Worm (Caenorhabditis elegans) whole organism, L3 larva: ENCODE measurements around the gene K07B1.4.
A peak's percentile ranks its signal among the peaks of the same experiment; 100 is the strongest.

Experiments used
- R02D3.7 ChIP-seq: fragments of 150-350 bp; optimal IDR thresholded peaks from 2 replicates; lab custom pipeline; 2014; ENCODE audit warnings: missing biosample characterization, missing genetic modification characterization
- ZK546.5 ChIP-seq: sonication (generic microtip); optimal IDR thresholded peaks from 2 replicates; lab custom pipeline; 2017; ENCODE audit warnings: missing biosample characterization, missing genetic modification characterization
- aly-2 ChIP-seq: fragments of 150-350 bp; optimal IDR thresholded peaks from 2 replicates; lab custom pipeline; 2014; ENCODE audit warnings: missing biosample characterization, missing genetic modification characterization
- ama-1 ChIP-seq: fragments of 150-350 bp; optimal IDR thresholded peaks from 2 replicates; lab custom pipeline; 2018
- ceh-16 ChIP-seq: sonication (generic microtip); optimal IDR thresholded peaks from 2 replicates; lab custom pipeline; 2017; ENCODE audit warnings: missing biosample characterization, missing genetic modification characterization
- ceh-28 ChIP-seq: fragments of 150-350 bp; optimal IDR thresholded peaks from 2 replicates; lab custom pipeline; 2014; ENCODE audit warnings: missing biosample characterization, missing genetic modification reagents, missing genetic modification characterization
- daf-12 ChIP-seq: fragments of 150-350 bp; optimal IDR thresholded peaks from 2 replicates; lab custom pipeline; 2014; ENCODE audit warnings: missing biosample characterization, missing genetic modification reagents, missing genetic modification characterization
- egl-27 ChIP-seq: sonication (generic microtip); optimal IDR thresholded peaks from 4 replicates; lab custom pipeline; 2017; ENCODE audit warnings: missing biosample characterization, missing genetic modification reagents, missing genetic modification characterization
- egl-5 ChIP-seq: fragments of 150-350 bp; optimal IDR thresholded peaks from 2 replicates; lab custom pipeline; 2017; ENCODE audit warnings: missing biosample characterization, missing genetic modification reagents, missing genetic modification characterization, inconsistent platforms
- elt-1 ChIP-seq: fragments of 150-350 bp; optimal IDR thresholded peaks from 2 replicates; lab custom pipeline; 2014; ENCODE audit warnings: missing biosample characterization, missing genetic modification characterization
- elt-2 ChIP-seq: sonication (generic microtip); optimal IDR thresholded peaks from 2 replicates; lab custom pipeline; 2016; ENCODE audit warnings: missing genetic modification reagents, mild to moderate bottlenecking, missing genetic modification characterization, missing compliant biosample characterization
- elt-3 ChIP-seq, 3 experiments: fragments of 150-350 bp in 1 of 3; sonication (generic microtip) in 2 of 3; optimal IDR thresholded peaks; 2 replicates in 2 of 3; 4 replicates in 1 of 3; lab custom pipeline; 2014 to 2017; ENCODE audit warnings: missing biosample characterization in 3 of 3, missing genetic modification characterization in 3 of 3
- eor-1 ChIP-seq, 2 experiments: fragments of 150-350 bp; optimal IDR thresholded peaks; 2 replicates each; lab custom pipeline; 2014 to 2018; ENCODE audit warnings: missing biosample characterization in 2 of 2, missing genetic modification characterization in 2 of 2
- fkh-10 ChIP-seq: sonication (generic microtip); optimal IDR thresholded peaks from 2 replicates; lab custom pipeline; 2017; ENCODE audit warnings: missing biosample characterization, missing genetic modification reagents, missing genetic modification characterization
- fkh-2 ChIP-seq: fragments of 150-350 bp; optimal IDR thresholded peaks from 2 replicates; lab custom pipeline; 2014; ENCODE audit warnings: missing biosample characterization, missing genetic modification reagents, missing genetic modification characterization
- fos-1 ChIP-seq: fragments of 150-350 bp; optimal IDR thresholded peaks from 2 replicates; lab custom pipeline; 2014; ENCODE audit warnings: missing biosample characterization, missing genetic modification characterization
- hmg-11 ChIP-seq: sonication (generic microtip); optimal IDR thresholded peaks from 2 replicates; lab custom pipeline; 2016; ENCODE audit warnings: missing genetic modification characterization, missing compliant biosample characterization
- jun-1 ChIP-seq: fragments of 150-350 bp; optimal IDR thresholded peaks from 2 replicates; lab custom pipeline; 2014; ENCODE audit warnings: missing biosample characterization, missing genetic modification reagents, missing genetic modification characterization
- lin-15B ChIP-seq: fragments of 150-350 bp; optimal IDR thresholded peaks from 2 replicates; lab custom pipeline; 2014; ENCODE audit warnings: missing biosample characterization, missing genetic modification characterization
- lin-39 ChIP-seq: fragments of 150-350 bp; optimal IDR thresholded peaks from 2 replicates; lab custom pipeline; 2018; ENCODE audit warnings: missing biosample characterization, missing genetic modification reagents, missing genetic modification characterization
- lsy-12 ChIP-seq: sonication (generic microtip); optimal IDR thresholded peaks from 2 replicates; lab custom pipeline; 2016; ENCODE audit warnings: mild to moderate bottlenecking, missing genetic modification characterization, missing compliant biosample characterization
- mdl-1 ChIP-seq: fragments of 150-350 bp; optimal IDR thresholded peaks from 2 replicates; lab custom pipeline; 2014; ENCODE audit warnings: missing biosample characterization, missing genetic modification characterization
- nfya-1 ChIP-seq: sonication (generic microtip); optimal IDR thresholded peaks from 2 replicates; lab custom pipeline; 2017; ENCODE audit warnings: missing genetic modification characterization, mild to moderate bottlenecking, missing compliant biosample characterization, antibody characterized with exemption, moderate library complexity; ENCODE audit not compliant: insufficient read depth
- nhr-11 ChIP-seq: fragments of 150-350 bp; optimal IDR thresholded peaks from 2 replicates; lab custom pipeline; 2014; ENCODE audit warnings: missing biosample characterization, missing genetic modification characterization
- nhr-12 ChIP-seq: fragments of 150-350 bp; optimal IDR thresholded peaks from 2 replicates; lab custom pipeline; 2014; ENCODE audit warnings: missing biosample characterization, missing genetic modification characterization
- nhr-23 ChIP-seq: fragments of 150-350 bp; optimal IDR thresholded peaks from 2 replicates; lab custom pipeline; 2014; ENCODE audit warnings: missing biosample characterization, missing genetic modification reagents, missing genetic modification characterization
- nhr-237 ChIP-seq: fragments of 150-350 bp; optimal IDR thresholded peaks from 2 replicates; lab custom pipeline; 2014; ENCODE audit warnings: missing biosample characterization, missing genetic modification characterization
- nhr-25 ChIP-seq: sonication (generic microtip); optimal IDR thresholded peaks from 2 replicates; lab custom pipeline; 2017; ENCODE audit warnings: missing biosample characterization, missing genetic modification characterization
- nhr-28 ChIP-seq: fragments of 150-350 bp; optimal IDR thresholded peaks from 2 replicates; lab custom pipeline; 2014; ENCODE audit warnings: missing biosample characterization, missing genetic modification characterization
- nhr-43 ChIP-seq: sonication (generic microtip); optimal IDR thresholded peaks from 2 replicates; lab custom pipeline; 2016; ENCODE audit warnings: mild to moderate bottlenecking, missing genetic modification characterization, missing compliant biosample characterization; ENCODE audit not compliant: poor library complexity, severe bottlenecking
- nhr-67 ChIP-seq: fragments of 150-350 bp; optimal IDR thresholded peaks from 2 replicates; lab custom pipeline; 2014; ENCODE audit warnings: missing biosample characterization, missing genetic modification characterization
- nhr-76 ChIP-seq: fragments of 150-350 bp; sonication (generic microtip); optimal IDR thresholded peaks from 5 replicates; lab custom pipeline; 2014; ENCODE audit warnings: missing biosample characterization, missing genetic modification characterization
- nhr-77 ChIP-seq: fragments of 150-350 bp; optimal IDR thresholded peaks from 2 replicates; lab custom pipeline; 2014; ENCODE audit warnings: missing biosample characterization, missing genetic modification characterization
- pha-4 ChIP-seq: fragments of 150-350 bp; optimal IDR thresholded peaks from 2 replicates; lab custom pipeline; 2014; ENCODE audit warnings: missing biosample characterization, missing genetic modification reagents, missing genetic modification characterization
- pqm-1 ChIP-seq: fragments of 150-350 bp; optimal IDR thresholded peaks from 2 replicates; lab custom pipeline; 2017; ENCODE audit warnings: missing biosample characterization, missing genetic modification characterization, inconsistent platforms
- sea-2 ChIP-seq: fragments of 150-350 bp; sonication (generic microtip); optimal IDR thresholded peaks from 4 replicates; lab custom pipeline; 2014; ENCODE audit warnings: missing biosample characterization, missing genetic modification reagents, missing genetic modification characterization
- skn-1 ChIP-seq: fragments of 150-350 bp; optimal IDR thresholded peaks from 2 replicates; lab custom pipeline; 2014; ENCODE audit warnings: missing biosample characterization, missing genetic modification characterization
- snpc-4 ChIP-seq: fragments of 150-350 bp; optimal IDR thresholded peaks from 2 replicates; lab custom pipeline; 2014; ENCODE audit warnings: missing biosample characterization, missing genetic modification characterization
- tbx-2 ChIP-seq: sonication (generic microtip); optimal IDR thresholded peaks from 2 replicates; lab custom pipeline; 2016; ENCODE audit warnings: mild to moderate bottlenecking, missing genetic modification characterization, missing compliant biosample characterization
- unc-39 ChIP-seq: sonication (generic microtip); optimal IDR thresholded peaks from 4 replicates; lab custom pipeline; 2017; ENCODE audit warnings: missing biosample characterization, missing genetic modification characterization
- unc-62 ChIP-seq: fragments of 150-350 bp; sonication (generic microtip); optimal IDR thresholded peaks from 4 replicates; lab custom pipeline; 2014; ENCODE audit warnings: missing biosample characterization, missing genetic modification reagents, missing genetic modification characterization
- zag-1 ChIP-seq: fragments of 150-350 bp; optimal IDR thresholded peaks from 2 replicates; lab custom pipeline; 2014; ENCODE audit warnings: missing biosample characterization, missing genetic modification characterization
- ztf-11 ChIP-seq: fragments of 150-350 bp; optimal IDR thresholded peaks from 2 replicates; lab custom pipeline; 2014; ENCODE audit warnings: missing biosample characterization, missing genetic modification characterization

The K07B1.4 gene

DNA sequence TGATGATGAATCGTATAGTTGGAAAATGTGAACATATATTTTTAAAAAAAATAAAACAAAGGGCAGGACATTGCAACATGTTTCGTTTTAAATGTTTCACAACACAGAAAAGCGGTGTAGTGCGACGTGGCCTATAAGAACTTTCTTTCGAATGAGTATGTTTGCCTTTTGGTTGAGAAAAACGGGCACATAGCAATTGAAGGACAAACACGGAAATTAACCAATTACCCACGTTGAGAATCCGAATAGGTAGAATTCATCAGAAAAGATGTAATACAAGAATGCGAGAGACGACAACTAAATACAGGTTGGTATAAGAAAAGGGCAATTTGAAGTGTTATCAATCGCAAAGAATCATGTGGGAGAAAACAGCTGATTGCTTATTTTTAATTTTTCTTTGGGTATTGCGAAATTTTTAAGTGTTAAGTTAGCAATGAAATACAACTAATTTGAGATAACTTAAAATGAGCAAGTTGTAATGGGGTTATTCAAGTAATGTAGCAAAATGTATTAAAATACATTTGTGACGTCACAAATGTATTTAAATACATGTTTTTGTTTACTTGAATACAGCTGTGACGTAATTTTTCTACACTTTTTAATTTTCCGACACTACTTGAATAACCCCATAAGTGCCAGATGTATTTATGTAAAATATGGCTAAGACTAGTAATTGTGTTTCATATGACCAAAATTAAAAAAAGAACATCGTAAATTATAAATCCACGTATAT is 4.7 kb downstream of the K07B1.4 start, which contains the start of gene acl-14:
acl-14 (minus strand) TSS at position 316 of the 733 bp plus-strand sequence.
- TF ChIP-seq nhr-237: no peak
- TF ChIP-seq egl-5 (tag; lab: Kevin White, UChicago): no peak
- TF ChIP-seq daf-12 (tag; lab: Kevin White, UChicago): no peak
- TF ChIP-seq nhr-12 (tag; lab: Kevin White, UChicago): no peak
- TF ChIP-seq jun-1 (tag; lab: Kevin White, UChicago): no peak
- TF ChIP-seq ceh-16 (tag; lab: Kevin White, UChicago): no peak
- TF ChIP-seq tbx-2: no peak
- peak; percentile 20 for TF ChIP-seq elt-2
- TF ChIP-seq nhr-43 (tag; lab: Kevin White, UChicago): peak; percentile 26
- no peak for TF ChIP-seq fos-1 (tag; lab: Kevin White, UChicago)
- TF ChIP-seq mdl-1 (tag; lab: Kevin White, UChicago): no peak
- no peak for TF ChIP-seq fkh-2 (tag; lab: Kevin White, UChicago)

DNA sequence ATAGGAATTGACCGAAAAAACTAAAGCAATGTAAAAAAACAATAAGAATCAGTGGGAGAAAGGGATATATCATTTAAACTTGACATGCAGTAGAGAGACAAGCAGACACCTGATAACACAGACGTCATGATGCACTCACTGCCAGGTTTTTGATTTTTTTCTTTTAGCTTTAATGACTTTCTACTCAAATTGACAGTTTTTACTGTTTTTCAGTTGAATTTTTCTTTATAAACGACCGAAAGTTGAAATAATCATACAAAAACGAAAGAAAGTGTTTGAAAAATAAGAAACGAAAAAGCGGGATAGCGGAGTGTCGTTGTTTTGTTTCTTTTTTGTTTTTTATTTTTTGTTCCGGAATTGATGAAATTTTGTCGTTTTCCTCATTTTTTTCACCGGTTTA is 5.4 kb downstream of the K07B1.4 start, which contains the start of gene ucp-4:
ucp-4 (plus strand) TSS at position 83 of the 400 bp plus-strand sequence.
- no peak for TF ChIP-seq ama-1 (lab: Kevin White, UChicago)
- no peak for TF ChIP-seq jun-1 (tag; lab: Kevin White, UChicago)
- TF ChIP-seq pha-4 (tag; lab: Kevin White, UChicago): peak; percentile 25
- TF ChIP-seq pqm-1 (tag; lab: Kevin White, UChicago): no peak

- TF ChIP-seq ZK546.5 (tag; lab: Kevin White, UChicago) (no peak), mdl-1 (tag; lab: Kevin White, UChicago) (no peak), ztf-11 (tag; lab: Kevin White, UChicago) (no peak), ceh-28 (tag; lab: Kevin White, UChicago) (no peak), egl-27 (no peak), nhr-76 (tag; lab: Kevin White, UChicago) (no peak), lsy-12 (tag; lab: Kevin White, UChicago) (no peak), lin-15B (no peak), unc-39 (no peak), elt-1 (tag; lab: Kevin White, UChicago) (no peak), eor-1 (tag; optimal IDR thresholded peaks at IDR 0.05; lab: Kevin White, UChicago) (no peak)
These were observed 7.7 kb downstream of the K07B1.4 start, which contains the start of gene coq-6 for ce11 chrV:9336462-9336861. TSS of gene coq-6 (plus strand) at chrV:9336762.

DNA sequence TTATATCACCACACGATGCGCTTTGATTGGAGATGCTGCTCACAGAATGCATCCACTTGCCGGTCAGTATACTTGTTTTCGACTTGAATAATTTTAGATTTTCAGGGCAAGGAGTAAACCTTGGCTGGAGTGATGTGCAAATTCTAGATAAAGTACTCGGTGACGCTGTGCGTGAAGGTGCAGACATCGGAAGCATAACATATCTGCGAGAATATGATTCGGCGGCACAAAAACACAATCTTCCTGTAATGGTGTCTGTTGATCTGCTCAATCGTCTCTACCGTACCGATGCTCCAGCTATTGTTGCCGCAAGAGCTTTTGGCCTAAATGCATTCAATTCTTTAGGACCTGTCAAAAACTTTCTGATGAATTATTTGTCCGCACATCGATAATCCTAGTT is 9.7 kb downstream of the K07B1.4 start:
- no peak for TF ChIP-seq ZK546.5 (tag; lab: Kevin White, UChicago)
- no peak for TF ChIP-seq egl-27
- TF ChIP-seq zag-1 (tag; lab: Kevin White, UChicago): no peak
- TF ChIP-seq nhr-43 (tag; lab: Kevin White, UChicago): peak; percentile 75
- no peak for TF ChIP-seq aly-2 (tag; lab: Kevin White, UChicago)
- TF ChIP-seq nhr-28 (tag; lab: Kevin White, UChicago): no peak
- TF ChIP-seq elt-3 (tag; optimal IDR thresholded peaks at IDR 0.05; lab: Kevin White, UChicago): no peak
- no peak for TF ChIP-seq jun-1 (tag; lab: Kevin White, UChicago)
- no peak for TF ChIP-seq nhr-12 (tag; lab: Kevin White, UChicago)
- no peak for TF ChIP-seq pha-4 (tag; lab: Kevin White, UChicago)
- no peak for TF ChIP-seq tbx-2
- TF ChIP-seq nhr-23 (tag; lab: Kevin White, UChicago): peak; percentile 49
- TF ChIP-seq fkh-10 (GFP tag; lab: Kevin White, UChicago): no peak
- TF ChIP-seq R02D3.7 (tag; lab: Kevin White, UChicago): no peak
- no peak for TF ChIP-seq unc-39
- no peak for TF ChIP-seq fkh-2 (tag; lab: Kevin White, UChicago)
- TF ChIP-seq elt-1 (tag; lab: Kevin White, UChicago): no peak
- no peak for TF ChIP-seq unc-62
- TF ChIP-seq nhr-25 (tag; lab: Kevin White, UChicago): peak; percentile 45
- peak; percentile 43 for TF ChIP-seq elt-2
- TF ChIP-seq hmg-11: no peak
- TF ChIP-seq skn-1 (tag; lab: Kevin White, UChicago): no peak
- no peak for TF ChIP-seq egl-5 (tag; lab: Kevin White, UChicago)
- no peak for TF ChIP-seq lin-15B
- TF ChIP-seq daf-12 (tag; lab: Kevin White, UChicago): no peak
- no peak for TF ChIP-seq snpc-4
- no peak for TF ChIP-seq nhr-67 (tag; lab: Kevin White, UChicago)
- TF ChIP-seq sea-2 (GFP tag; lab: Kevin White, UChicago): no peak
- no peak for TF ChIP-seq eor-1 (tag; optimal IDR thresholded peaks at IDR 0.05; lab: Kevin White, UChicago)
- no peak for TF ChIP-seq lin-39 (tag; lab: Kevin White, UChicago)
- peak; percentile 99 for TF ChIP-seq ama-1 (lab: Kevin White, UChicago)
- no peak for TF ChIP-seq nfya-1 (tag; lab: Kevin White, UChicago)
- TF ChIP-seq nhr-77: no peak
- TF ChIP-seq ztf-11 (tag; lab: Kevin White, UChicago): no peak
- no peak for TF ChIP-seq fos-1 (tag; lab: Kevin White, UChicago)
- TF ChIP-seq nhr-11 (tag; lab: Kevin White, UChicago): no peak
- TF ChIP-seq lsy-12 (tag; lab: Kevin White, UChicago): peak; percentile 78
- no peak for TF ChIP-seq nhr-237
- no peak for TF ChIP-seq mdl-1 (tag; lab: Kevin White, UChicago)
